Worm (Caenorhabditis elegans): ENCODE measurements around the gene Y45G5AM.9.

ce11 chrV:4182546-4182945 is 11.9 kb downstream of the Y45G5AM.9 start:
- TF ChIP-seq unc-62 (GFP tag; optimal IDR thresholded peaks at IDR 0.05): no peak
- no peak for TF ChIP-seq F13H6.1 (tag; optimal IDR thresholded peaks at IDR 0.05)
- TF ChIP-seq nhr-11 (tag; optimal IDR thresholded peaks at IDR 0.05): no peak
- TF ChIP-seq unc-39 (tag; optimal IDR thresholded peaks at IDR 0.05): no peak
- TF ChIP-seq dmd-4 (tag; optimal IDR thresholded peaks at IDR 0.05): no peak
- no peak for TF ChIP-seq ztf-4 (tag; optimal IDR thresholded peaks at IDR 0.05)
- no peak for TF ChIP-seq blmp-1 (tag; optimal IDR thresholded peaks at IDR 0.05; ENCODE audit: insufficient read depth)
- no peak for TF ChIP-seq elt-3 (tag; optimal IDR thresholded peaks at IDR 0.05)
- TF ChIP-seq elt-1 (tag; optimal IDR thresholded peaks at IDR 0.05): no peak
- no peak for TF ChIP-seq ZK546.5 (tag; optimal IDR thresholded peaks at IDR 0.05)

Data from whole organism, L2 larva.